Fruit fly (Drosophila melanogaster) whole organism, embryonic: ENCODE results near the gene CG12592.

Experiments used
- Asciz ChIP-seq: fragments of 200-800 bp; sonication (Bioruptor generic); optimal IDR thresholded peaks from 2 replicates; lab custom pipeline; 2017; ENCODE audit warnings: missing biosample characterization, mild to moderate bottlenecking, missing genetic modification characterization, missing genetic modification reagents
- Atf6 ChIP-seq: fragments of 200-800 bp; sonication (Bioruptor generic); IDR thresholded peaks from 2 replicates; pipeline ENCODE4 v1.3.6; 2022; ENCODE audit warnings: missing biosample characterization, missing genetic modification characterization
- B-H2 ChIP-seq: fragments of 200-800 bp; sonication (Bioruptor generic); optimal IDR thresholded peaks from 2 replicates; lab custom pipeline; 2018; ENCODE audit warnings: missing biosample characterization, mild to moderate bottlenecking, missing genetic modification characterization
- Bdp1 ChIP-seq: fragments of 200-800 bp; sonication (Bioruptor generic); optimal IDR thresholded peaks from 3 replicates; lab custom pipeline; 2016; ENCODE audit warnings: missing biosample characterization, missing genetic modification characterization
- Bgb ChIP-seq: fragments of 200-800 bp; sonication (Bioruptor generic); IDR thresholded peaks from 2 replicates; pipeline ENCODE4 v1.3.6; 2022; ENCODE audit warnings: missing biosample characterization, missing genetic modification characterization; ENCODE audit not compliant: partially characterized antibody
- CG10959 ChIP-seq: fragments of 200-800 bp; sonication (Bioruptor generic); IDR thresholded peaks from 2 replicates; pipeline ENCODE4 v1.3.6; 2022; ENCODE audit warnings: missing biosample characterization, missing genetic modification characterization
- CG11696 ChIP-seq: fragments of 200-800 bp; sonication (Bioruptor generic); IDR thresholded peaks from 2 replicates; pipeline ENCODE4 v1.3.6; 2022; ENCODE audit warnings: missing biosample characterization, missing genetic modification characterization
- CG12071 ChIP-seq: fragments of 200-800 bp; sonication (Bioruptor generic); optimal IDR thresholded peaks from 3 replicates; lab custom pipeline; 2018; ENCODE audit warnings: missing biosample characterization, mild to moderate bottlenecking, missing genetic modification characterization
- CG12219 ChIP-seq: fragments of 200-800 bp; sonication (Bioruptor generic); optimal IDR thresholded peaks from 3 replicates; lab custom pipeline; 2018; ENCODE audit warnings: missing biosample characterization, mild to moderate bottlenecking, missing genetic modification characterization
- CG1529 ChIP-seq: fragments of 200-800 bp; sonication (Bioruptor generic); optimal IDR thresholded peaks from 3 replicates; lab custom pipeline; 2018; ENCODE audit warnings: missing biosample characterization, missing genetic modification characterization
- CG2199 ChIP-seq: fragments of 200-800 bp; sonication (Bioruptor generic); IDR thresholded peaks from 3 replicates; pipeline ENCODE4 v1.3.6; 2022; ENCODE audit warnings: missing biosample characterization, missing genetic modification characterization
- CG8944 ChIP-seq: fragments of 200-800 bp; sonication (Bioruptor generic); optimal IDR thresholded peaks from 3 replicates; lab custom pipeline; 2016; ENCODE audit warnings: missing biosample characterization, missing genetic modification characterization
- Eip74EF ChIP-seq, 2 experiments: fragments of 200-800 bp in 1 of 2; fragments of >200 bp in 1 of 2; sonication (Bioruptor generic) in 1 of 2; optimal IDR thresholded peaks; 2 replicates each; lab custom pipeline; 2017 to 2019; ENCODE audit warnings: missing biosample characterization in 2 of 2, missing genetic modification characterization in 2 of 2, mild to moderate bottlenecking in 1 of 2, moderate library complexity in 1 of 2
- Elba2 ChIP-seq: fragments of 200-800 bp; sonication (Bioruptor generic); optimal IDR thresholded peaks from 3 replicates; lab custom pipeline; 2016; ENCODE audit warnings: missing biosample characterization, missing genetic modification characterization
- Gsc ChIP-seq: fragments of 200-800 bp; sonication (Bioruptor generic); IDR thresholded peaks from 2 replicates; pipeline ENCODE4 v1.3.6; 2022; ENCODE audit warnings: missing biosample characterization, missing genetic modification characterization
- H2.0 ChIP-seq: fragments of 200-800 bp; sonication (Bioruptor generic); IDR thresholded peaks from 2 replicates; pipeline ENCODE4 v1.3.6; 2022; ENCODE audit warnings: missing biosample characterization, missing genetic modification characterization
- HLHmδ ChIP-seq: fragments of 200-800 bp; sonication (Bioruptor generic); optimal IDR thresholded peaks from 2 replicates; lab custom pipeline; 2018; ENCODE audit warnings: missing biosample characterization, mild to moderate bottlenecking, missing genetic modification characterization, moderate library complexity
- HmgD ChIP-seq: fragments of 200-800 bp; sonication (Bioruptor generic); optimal IDR thresholded peaks from 3 replicates; lab custom pipeline; 2016; ENCODE audit warnings: missing biosample characterization, missing genetic modification characterization
- Jarid2 ChIP-seq: fragments of 200-800 bp; sonication (Bioruptor generic); optimal IDR thresholded peaks from 3 replicates; lab custom pipeline; 2017; ENCODE audit warnings: mild to moderate bottlenecking, missing biosample characterization, missing genetic modification reagents, missing genetic modification characterization
- MBD-R2 ChIP-seq: fragments of 200-800 bp; sonication (Bioruptor generic); IDR thresholded peaks from 2 replicates; pipeline ENCODE4 v1.3.6; 2022; ENCODE audit warnings: missing biosample characterization, missing genetic modification characterization
- Oli ChIP-seq: fragments of 200-800 bp; sonication (Bioruptor generic); optimal IDR thresholded peaks from 2 replicates; lab custom pipeline; 2018; ENCODE audit warnings: missing biosample characterization, mild to moderate bottlenecking, missing genetic modification characterization, moderate library complexity
- Pdp1 ChIP-seq, 2 experiments: fragments of 200-800 bp; sonication (Bioruptor generic); optimal IDR thresholded peaks; 3 replicates each; lab custom pipeline; 2016; ENCODE audit warnings: missing biosample characterization in 2 of 2, missing genetic modification characterization in 2 of 2, mild to moderate bottlenecking in 1 of 2, moderate library complexity in 1 of 2
- Stat92E ChIP-seq, 3 experiments: fragments of >200 bp in 2 of 3; fragments of 200-800 bp in 1 of 3; sonication (Bioruptor generic) in 1 of 3; optimal IDR thresholded peaks; 2 replicates each; lab custom pipeline; 2017 to 2019; ENCODE audit warnings: missing biosample characterization in 3 of 3, missing genetic modification characterization in 3 of 3, mild to moderate bottlenecking in 1 of 3, moderate library complexity in 1 of 3
- Tbp ChIP-seq: fragments of >200 bp; optimal IDR thresholded peaks from 2 replicates; lab custom pipeline; 2018; ENCODE audit warnings: missing biosample characterization, missing genetic modification characterization
- YL-1 ChIP-seq: fragments of 200-800 bp; sonication (Bioruptor generic); optimal IDR thresholded peaks from 3 replicates; lab custom pipeline; 2017; ENCODE audit warnings: missing biosample characterization, mild to moderate bottlenecking, missing genetic modification characterization
- abd-A ChIP-seq: fragments of 200-800 bp; sonication (Bioruptor generic); optimal IDR thresholded peaks from 3 replicates; lab custom pipeline; 2019; ENCODE audit warnings: missing biosample characterization, mild to moderate bottlenecking, missing genetic modification characterization, moderate library complexity
- cas ChIP-seq: fragments of 200-800 bp; sonication (Bioruptor generic); IDR thresholded peaks from 2 replicates; pipeline ENCODE4 v1.3.6; 2022; ENCODE audit warnings: missing biosample characterization, missing genetic modification characterization
- cato ChIP-seq: fragments of 200-800 bp; sonication (Bioruptor generic); optimal IDR thresholded peaks from 2 replicates; lab custom pipeline; 2016; ENCODE audit warnings: missing biosample characterization, missing genetic modification characterization, borderline replicate concordance
- eyg ChIP-seq: fragments of 200-800 bp; sonication (Bioruptor generic); optimal IDR thresholded peaks from 3 replicates; lab custom pipeline; 2016; ENCODE audit warnings: missing biosample characterization, missing genetic modification characterization
- gcm2 ChIP-seq: fragments of 200-800 bp; sonication (Bioruptor generic); optimal IDR thresholded peaks from 2 replicates; lab custom pipeline; 2016; ENCODE audit warnings: missing biosample characterization, missing genetic modification characterization
- gfzf ChIP-seq: fragments of 200-800 bp; sonication (Bioruptor generic); optimal IDR thresholded peaks from 2 replicates; lab custom pipeline; 2016; ENCODE audit warnings: missing biosample characterization, mild to moderate bottlenecking, missing genetic modification characterization, moderate library complexity
- gro ChIP-seq: fragments of 200-800 bp; sonication (Bioruptor generic); optimal IDR thresholded peaks from 2 replicates; lab custom pipeline; 2016; ENCODE audit warnings: missing biosample characterization, missing genetic modification characterization
- hkb ChIP-seq, 2 experiments: fragments of 200-800 bp in 1 of 2; fragments of >200 bp in 1 of 2; sonication (Bioruptor generic) in 1 of 2; IDR thresholded peaks in 1 of 2; optimal IDR thresholded peaks in 1 of 2; 2 replicates each; pipeline versions ENCODE4 v1.3.6 to Lab custom; 2017 to 2022; ENCODE audit warnings: missing biosample characterization in 1 of 2, missing genetic modification characterization in 1 of 2
- jing ChIP-seq: fragments of 200-800 bp; sonication (Bioruptor generic); optimal IDR thresholded peaks from 2 replicates; lab custom pipeline; 2018; ENCODE audit warnings: missing biosample characterization, mild to moderate bottlenecking, missing genetic modification characterization
- kah ChIP-seq: fragments of 200-800 bp; sonication (Bioruptor generic); optimal IDR thresholded peaks from 2 replicates; lab custom pipeline; 2018; ENCODE audit warnings: missing biosample characterization, mild to moderate bottlenecking, missing genetic modification characterization
- ken ChIP-seq: fragments of 200-800 bp; sonication (Bioruptor generic); IDR thresholded peaks from 3 replicates; pipeline ENCODE4 v1.3.6; 2022; ENCODE audit warnings: missing biosample characterization, missing genetic modification characterization
- knrl ChIP-seq: fragments of 200-800 bp; sonication (Bioruptor generic); IDR thresholded peaks from 3 replicates; pipeline ENCODE4 v1.3.6; 2022; ENCODE audit warnings: missing biosample characterization, missing genetic modification characterization; ENCODE audit not compliant: partially characterized antibody
- lov ChIP-seq, 2 experiments: fragments of 200-800 bp in 1 of 2; fragments of >200 bp in 1 of 2; sonication (Bioruptor generic) in 1 of 2; IDR thresholded peaks in 1 of 2; optimal IDR thresholded peaks in 1 of 2; 2 replicates in 1 of 2; 3 replicates in 1 of 2; pipeline versions ENCODE4 v1.3.6 to Lab custom; 2017 to 2022; ENCODE audit warnings: missing biosample characterization in 1 of 2, missing genetic modification characterization in 1 of 2
- mam ChIP-seq: fragments of 200-800 bp; sonication (Bioruptor generic); optimal IDR thresholded peaks from 3 replicates; lab custom pipeline; 2016; ENCODE audit warnings: missing biosample characterization, missing genetic modification characterization
- run ChIP-seq: fragments of 200-800 bp; sonication (Bioruptor generic); optimal IDR thresholded peaks from 3 replicates; lab custom pipeline; 2018; ENCODE audit warnings: missing biosample characterization, mild to moderate bottlenecking, missing genetic modification characterization
- salm ChIP-seq: fragments of 200-800 bp; sonication (Bioruptor generic); optimal IDR thresholded peaks from 2 replicates; lab custom pipeline; 2018; ENCODE audit warnings: missing biosample characterization, mild to moderate bottlenecking, missing genetic modification characterization
- shn ChIP-seq: fragments of 200-800 bp; sonication (Bioruptor generic); optimal IDR thresholded peaks from 3 replicates; lab custom pipeline; 2016; ENCODE audit warnings: missing biosample characterization, missing genetic modification characterization
- slp2 ChIP-seq: fragments of 200-800 bp; sonication (Bioruptor generic); optimal IDR thresholded peaks from 2 replicates; lab custom pipeline; 2016; ENCODE audit warnings: missing biosample characterization, missing genetic modification characterization
- sob ChIP-seq: fragments of 200-800 bp; sonication (Bioruptor generic); IDR thresholded peaks from 2 replicates; pipeline ENCODE4 v1.3.6; 2022; ENCODE audit warnings: missing biosample characterization, missing genetic modification characterization
- tup ChIP-seq: fragments of 200-800 bp; sonication (Bioruptor generic); optimal IDR thresholded peaks from 2 replicates; lab custom pipeline; 2016; ENCODE audit warnings: missing biosample characterization, mild to moderate bottlenecking, missing genetic modification characterization, moderate library complexity
- wor ChIP-seq: fragments of 200-800 bp; sonication (Bioruptor generic); IDR thresholded peaks from 2 replicates; pipeline ENCODE4 v1.3.6; 2022; ENCODE audit warnings: missing biosample characterization, missing genetic modification characterization
- zf30C ChIP-seq: fragments of 200-800 bp; sonication (Bioruptor generic); optimal IDR thresholded peaks from 3 replicates; lab custom pipeline; 2018; ENCODE audit warnings: missing biosample characterization, mild to moderate bottlenecking, missing genetic modification characterization

The CG12592 gene

DNA sequence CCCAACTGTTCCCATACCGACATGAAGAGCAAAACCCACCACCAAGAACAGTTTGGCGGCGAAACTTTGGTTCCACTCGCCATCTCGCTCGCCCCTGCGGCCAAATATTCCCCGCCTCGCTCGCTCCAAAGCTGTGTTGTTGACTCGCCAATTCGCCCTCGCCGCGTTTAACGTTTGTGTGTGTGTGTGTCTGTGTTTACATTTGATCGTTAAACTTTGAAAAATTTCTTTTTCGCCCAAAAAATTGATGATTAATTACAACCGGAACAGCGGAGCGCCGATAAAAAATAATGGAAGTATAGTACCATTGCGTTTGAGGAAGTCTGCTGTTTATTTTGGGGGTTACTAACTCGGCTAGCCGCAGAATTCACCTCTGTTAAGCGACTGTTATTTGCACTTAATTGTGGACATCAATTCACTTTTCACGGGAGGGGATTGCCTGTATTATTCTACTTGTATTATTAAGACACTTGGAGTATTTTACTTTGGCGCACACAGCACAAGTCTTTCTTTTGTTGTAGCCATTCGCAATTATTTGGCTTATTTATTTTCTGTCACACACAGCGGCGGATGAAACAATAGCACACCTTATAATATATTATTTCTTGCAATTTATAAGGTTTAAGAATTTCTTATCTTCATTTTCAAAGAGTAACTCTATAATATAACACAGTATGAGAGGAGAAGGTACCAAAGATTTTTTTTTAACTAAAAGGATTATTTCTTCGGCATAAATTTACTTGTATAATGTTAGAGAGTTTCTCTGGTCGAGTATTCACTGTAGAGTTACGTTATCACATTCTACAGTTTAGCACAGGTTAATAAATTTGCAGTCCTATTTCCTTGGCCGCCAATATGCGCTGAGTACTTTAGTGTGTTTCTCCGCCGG is 12.8 kb downstream of the CG12592 start (continued):
- TF ChIP-seq MBD-R2 (GFP tag; lab: Robert Waterston, UW), result no peak
- TF ChIP-seq Tbp (GFP tag; lab: Kevin White, UChicago), result no peak
- no peak for TF ChIP-seq Elba2 (GFP tag; lab: Kevin White, UChicago)
- TF ChIP-seq CG12071 (GFP tag; lab: Kevin White, UChicago), result peak; percentile 76
- peak; percentile 35 for TF ChIP-seq YL-1 (GFP tag; lab: Kevin White, UChicago)
- peak; percentile 30 for TF ChIP-seq CG1529 (GFP tag; lab: Kevin White, UChicago)
- TF ChIP-seq hkb (optimal IDR thresholded peaks at IDR 0.05; lab: Kevin White, UChicago), result no peak
- TF ChIP-seq hkb (GFP tag; IDR thresholded peaks at IDR 0.05; lab: Robert Waterston, UW), result no peak
- TF ChIP-seq wor (GFP tag; lab: Robert Waterston, UW), result no peak
- TF ChIP-seq Jarid2, result peak; percentile 51
- no peak for TF ChIP-seq Bgb (GFP tag; lab: Robert Waterston, UW)
- TF ChIP-seq Stat92E (GFP tag; optimal IDR thresholded peaks at IDR 0.05; lab: Kevin White, UChicago), result no peak
- TF ChIP-seq HmgD (GFP tag; lab: Kevin White, UChicago), result no peak
- peak; percentile 91 for TF ChIP-seq abd-A (tag; lab: Kevin White, UChicago)
- peak; percentile 30 for TF ChIP-seq B-H2 (GFP tag; lab: Kevin White, UChicago)
- TF ChIP-seq CG12219, result peak; percentile 60
- peak in 1 of 2 experiments; percentile 52 for TF ChIP-seq Eip74EF (GFP tag; optimal IDR thresholded peaks at IDR 0.05; lab: Kevin White, UChicago)
- TF ChIP-seq CG2199 (GFP tag; lab: Robert Waterston, UW), result no peak
- peak; percentile 39 for TF ChIP-seq zf30C (GFP tag; lab: Kevin White, UChicago)
- no peak for TF ChIP-seq tup (GFP tag; lab: Kevin White, UChicago)
- peak; percentile 32 for TF ChIP-seq salm (tag; lab: Kevin White, UChicago)
- peak; percentile 37 for TF ChIP-seq Asciz (GFP tag; lab: Kevin White, UChicago)
- no peak for TF ChIP-seq H2.0
- TF ChIP-seq Pdp1 (GFP tag; optimal IDR thresholded peaks at IDR 0.05; lab: Kevin White, UChicago), result peak; percentile 41 to 72
- TF ChIP-seq ken (GFP tag; lab: Robert Waterston, UW), result no peak
- TF ChIP-seq CG10959, result no peak
- TF ChIP-seq Gsc (GFP tag; lab: Robert Waterston, UW), result no peak
- no peak for TF ChIP-seq lov (optimal IDR thresholded peaks at IDR 0.05; lab: Kevin White, UChicago)
- no peak for TF ChIP-seq lov (GFP tag; IDR thresholded peaks at IDR 0.05; lab: Robert Waterston, UW)
- TF ChIP-seq cas (GFP tag; lab: Robert Waterston, UW), result no peak
- no peak for TF ChIP-seq Atf6 (GFP tag; lab: Robert Waterston, UW)
- TF ChIP-seq CG8944 (GFP tag; lab: Kevin White, UChicago), result peak; percentile 44
- TF ChIP-seq eyg, result peak; percentile 63
- TF ChIP-seq kah (GFP tag; lab: Kevin White, UChicago), result no peak
- peak; percentile 85 for TF ChIP-seq Oli (tag; lab: Kevin White, UChicago)
- peak; percentile 13 for TF ChIP-seq slp2
- peak; percentile 58 for TF ChIP-seq run (tag; lab: Kevin White, UChicago)
- TF ChIP-seq cato, result peak; percentile 51
- TF ChIP-seq knrl (GFP tag; lab: Robert Waterston, UW), result no peak
- TF ChIP-seq gcm2 (GFP tag; lab: Kevin White, UChicago), result peak; percentile 62
- peak; percentile 74 for TF ChIP-seq shn
- TF ChIP-seq jing (GFP tag; lab: Kevin White, UChicago), result peak; percentile 50
- TF ChIP-seq Bdp1, result peak; percentile 46
- no peak for TF ChIP-seq gfzf (GFP tag; lab: Kevin White, UChicago)
- peak; percentile 69 for TF ChIP-seq gro
- no peak for TF ChIP-seq sob (GFP tag; lab: Robert Waterston, UW)
- no peak for TF ChIP-seq CG11696
- peak; percentile 93 for TF ChIP-seq HLHmδ (GFP tag; lab: Kevin White, UChicago)
- TF ChIP-seq mam (GFP tag; lab: Kevin White, UChicago), result peak; percentile 82
